Fruit fly (Drosophila melanogaster) whole organism, embryonic: ENCODE measurements around the gene Oatp26F.
A peak's percentile ranks its signal among the peaks of the same experiment; 100 is the strongest.

Experiments used
- Aef1 ChIP-seq: fragments of 200-800 bp; sonication (Bioruptor generic); IDR thresholded peaks from 3 replicates; pipeline ENCODE4 v1.3.6; 2022; ENCODE audit warnings: missing biosample characterization, missing genetic modification characterization
- Antp ChIP-seq: fragments of 200-800 bp; sonication (Bioruptor generic); optimal IDR thresholded peaks from 3 replicates; lab custom pipeline; 2016; ENCODE audit warnings: missing biosample characterization, missing genetic modification characterization
- BtbVII ChIP-seq: fragments of 200-800 bp; sonication (Bioruptor generic); optimal IDR thresholded peaks from 3 replicates; lab custom pipeline; 2017; ENCODE audit warnings: missing biosample characterization, mild to moderate bottlenecking, missing genetic modification characterization
- CG10209 ChIP-seq: fragments of 200-800 bp; sonication (Bioruptor generic); optimal IDR thresholded peaks from 3 replicates; lab custom pipeline; 2017; ENCODE audit warnings: missing biosample characterization, mild to moderate bottlenecking, missing genetic modification characterization, missing genetic modification reagents
- CG10462 ChIP-seq: fragments of 200-800 bp; sonication (Bioruptor generic); optimal IDR thresholded peaks from 2 replicates; lab custom pipeline; 2016; ENCODE audit warnings: missing biosample characterization, missing genetic modification characterization
- CG11560 ChIP-seq: fragments of 200-800 bp; sonication (Bioruptor generic); IDR thresholded peaks from 3 replicates; pipeline ENCODE4 v1.3.6; 2022; ENCODE audit warnings: missing biosample characterization, missing genetic modification characterization
- CG12219 ChIP-seq: fragments of 200-800 bp; sonication (Bioruptor generic); optimal IDR thresholded peaks from 3 replicates; lab custom pipeline; 2018; ENCODE audit warnings: missing biosample characterization, mild to moderate bottlenecking, missing genetic modification characterization
- CG13894 ChIP-seq: fragments of 200-800 bp; sonication (Bioruptor generic); optimal IDR thresholded peaks from 3 replicates; lab custom pipeline; 2018; ENCODE audit warnings: missing biosample characterization, mild to moderate bottlenecking, missing genetic modification characterization, moderate library complexity
- CG1529 ChIP-seq: fragments of 200-800 bp; sonication (Bioruptor generic); optimal IDR thresholded peaks from 3 replicates; lab custom pipeline; 2018; ENCODE audit warnings: missing biosample characterization, missing genetic modification characterization
- CG15696 ChIP-seq: fragments of 200-800 bp; sonication (Bioruptor generic); optimal IDR thresholded peaks from 2 replicates; lab custom pipeline; 2019; ENCODE audit warnings: missing biosample characterization, mild to moderate bottlenecking, missing genetic modification characterization, moderate library complexity
- CG17385 ChIP-seq: fragments of 200-800 bp; sonication (Bioruptor generic); optimal IDR thresholded peaks from 3 replicates; lab custom pipeline; 2018; ENCODE audit warnings: missing biosample characterization, mild to moderate bottlenecking, missing genetic modification characterization
- CG1792 ChIP-seq: fragments of 200-800 bp; sonication (Bioruptor generic); optimal IDR thresholded peaks from 2 replicates; lab custom pipeline; 2016; ENCODE audit warnings: missing biosample characterization, missing genetic modification characterization
- CG3065 ChIP-seq: fragments of 200-800 bp; sonication (Bioruptor generic); optimal IDR thresholded peaks from 2 replicates; lab custom pipeline; 2016; ENCODE audit warnings: missing biosample characterization, missing genetic modification characterization
- CG31441 ChIP-seq: fragments of 200-800 bp; sonication (Bioruptor generic); IDR thresholded peaks from 2 replicates; pipeline ENCODE4 v1.3.6; 2022; ENCODE audit warnings: missing biosample characterization, missing genetic modification characterization
- CG32772 ChIP-seq: fragments of 200-800 bp; sonication (Bioruptor generic); IDR thresholded peaks from 2 replicates; pipeline ENCODE4 v1.3.6; 2022; ENCODE audit warnings: missing biosample characterization, missing genetic modification characterization
- CG42726 ChIP-seq: fragments of 200-800 bp; sonication (Bioruptor generic); IDR thresholded peaks from 2 replicates; pipeline ENCODE4 v1.3.6; 2022; ENCODE audit warnings: missing biosample characterization, missing genetic modification characterization; ENCODE audit not compliant: partially characterized antibody
- CG5180 ChIP-seq: fragments of 200-800 bp; sonication (Bioruptor generic); optimal IDR thresholded peaks from 3 replicates; lab custom pipeline; 2017; ENCODE audit warnings: missing biosample characterization, missing genetic modification characterization, mild to moderate bottlenecking, moderate library complexity, missing genetic modification reagents
- CG5953 ChIP-seq: fragments of 200-800 bp; sonication (Bioruptor generic); IDR thresholded peaks from 2 replicates; pipeline ENCODE4 v1.3.6; 2022; ENCODE audit warnings: missing biosample characterization, missing genetic modification characterization
- CG8089 ChIP-seq: fragments of 200-800 bp; sonication (Bioruptor generic); optimal IDR thresholded peaks from 3 replicates; lab custom pipeline; 2016; ENCODE audit warnings: missing biosample characterization, missing genetic modification characterization
- Dfd ChIP-seq, 2 experiments: fragments of >200 bp; optimal IDR thresholded peaks; 2 replicates each; lab custom pipeline; 2017; ENCODE audit warnings: missing biosample characterization in 2 of 2, missing genetic modification characterization in 2 of 2
- Dip3 ChIP-seq: fragments of 200-800 bp; sonication (Bioruptor generic); optimal IDR thresholded peaks from 3 replicates; lab custom pipeline; 2016; ENCODE audit warnings: missing biosample characterization, missing genetic modification characterization
- Doc3 ChIP-seq: fragments of 200-800 bp; sonication (Bioruptor generic); IDR thresholded peaks from 3 replicates; pipeline ENCODE4 v1.3.6; 2022; ENCODE audit warnings: missing biosample characterization, missing genetic modification characterization; ENCODE audit not compliant: partially characterized antibody
- H2.0 ChIP-seq: fragments of 200-800 bp; sonication (Bioruptor generic); IDR thresholded peaks from 2 replicates; pipeline ENCODE4 v1.3.6; 2022; ENCODE audit warnings: missing biosample characterization, missing genetic modification characterization
- HmgD ChIP-seq: fragments of 200-800 bp; sonication (Bioruptor generic); optimal IDR thresholded peaks from 3 replicates; lab custom pipeline; 2016; ENCODE audit warnings: missing biosample characterization, missing genetic modification characterization
- Hsf ChIP-seq: fragments of 200-800 bp; sonication (Bioruptor generic); optimal IDR thresholded peaks from 3 replicates; lab custom pipeline; 2016; ENCODE audit warnings: missing biosample characterization, missing genetic modification characterization
- Lhr ChIP-seq: fragments of 200-800 bp; sonication (Bioruptor generic); optimal IDR thresholded peaks from 3 replicates; lab custom pipeline; 2017; ENCODE audit warnings: mild to moderate bottlenecking, missing biosample characterization, missing genetic modification reagents, missing genetic modification characterization
- Optix ChIP-seq: fragments of 200-800 bp; sonication (Bioruptor generic); IDR thresholded peaks from 3 replicates; pipeline ENCODE4 v1.3.6; 2022; ENCODE audit warnings: missing biosample characterization, missing genetic modification characterization
- Pdp1 ChIP-seq, 2 experiments: fragments of 200-800 bp; sonication (Bioruptor generic); optimal IDR thresholded peaks; 3 replicates each; lab custom pipeline; 2016; ENCODE audit warnings: missing biosample characterization in 2 of 2, missing genetic modification characterization in 2 of 2, mild to moderate bottlenecking in 1 of 2, moderate library complexity in 1 of 2
- Rx ChIP-seq: fragments of 200-800 bp; sonication (Bioruptor generic); IDR thresholded peaks from 2 replicates; pipeline ENCODE4 v1.3.6; 2022; ENCODE audit warnings: missing biosample characterization, missing genetic modification characterization
- Scr ChIP-seq: fragments of 200-800 bp; sonication (Bioruptor generic); IDR thresholded peaks from 2 replicates; pipeline ENCODE4 v1.3.6; 2022; ENCODE audit warnings: missing biosample characterization, missing genetic modification characterization; ENCODE audit not compliant: partially characterized antibody
- fd96Cb ChIP-seq: fragments of 200-800 bp; sonication (Bioruptor generic); optimal IDR thresholded peaks from 2 replicates; lab custom pipeline; 2018; ENCODE audit warnings: missing biosample characterization, mild to moderate bottlenecking, missing genetic modification characterization, moderate library complexity
- gfzf ChIP-seq: fragments of 200-800 bp; sonication (Bioruptor generic); optimal IDR thresholded peaks from 2 replicates; lab custom pipeline; 2016; ENCODE audit warnings: missing biosample characterization, mild to moderate bottlenecking, missing genetic modification characterization, moderate library complexity
- hb ChIP-seq: fragments of 200-800 bp; sonication (Bioruptor generic); IDR thresholded peaks from 3 replicates; pipeline ENCODE4 v1.3.6; 2022; ENCODE audit warnings: missing biosample characterization, missing genetic modification characterization; ENCODE audit not compliant: partially characterized antibody
- kah ChIP-seq: fragments of 200-800 bp; sonication (Bioruptor generic); optimal IDR thresholded peaks from 2 replicates; lab custom pipeline; 2018; ENCODE audit warnings: missing biosample characterization, mild to moderate bottlenecking, missing genetic modification characterization
- kay ChIP-seq: fragments of 200-800 bp; sonication (Bioruptor generic); optimal IDR thresholded peaks from 2 replicates; lab custom pipeline; 2016; ENCODE audit warnings: missing biosample characterization, missing genetic modification characterization
- klu ChIP-seq: fragments of 200-800 bp; sonication (Bioruptor generic); IDR thresholded peaks from 2 replicates; pipeline ENCODE4 v1.3.6; 2022; ENCODE audit warnings: missing biosample characterization, missing genetic modification characterization
- lov ChIP-seq, 2 experiments: fragments of 200-800 bp in 1 of 2; fragments of >200 bp in 1 of 2; sonication (Bioruptor generic) in 1 of 2; IDR thresholded peaks in 1 of 2; optimal IDR thresholded peaks in 1 of 2; 2 replicates in 1 of 2; 3 replicates in 1 of 2; pipeline versions ENCODE4 v1.3.6 to Lab custom; 2017 to 2022; ENCODE audit warnings: missing biosample characterization in 1 of 2, missing genetic modification characterization in 1 of 2
- nau ChIP-seq: fragments of 200-800 bp; sonication (Bioruptor generic); optimal IDR thresholded peaks from 3 replicates; lab custom pipeline; 2017; ENCODE audit warnings: missing biosample characterization, mild to moderate bottlenecking, missing genetic modification characterization, missing genetic modification reagents
- nerfin-1 ChIP-seq: fragments of 200-800 bp; sonication (Bioruptor generic); optimal IDR thresholded peaks from 3 replicates; lab custom pipeline; 2019; ENCODE audit warnings: missing biosample characterization, mild to moderate bottlenecking, missing genetic modification characterization, moderate library complexity
- nom ChIP-seq: fragments of 200-800 bp; sonication (Bioruptor generic); optimal IDR thresholded peaks from 2 replicates; lab custom pipeline; 2017; ENCODE audit warnings: missing biosample characterization, missing genetic modification characterization, mild to moderate bottlenecking, moderate library complexity, missing genetic modification reagents
- oc ChIP-seq: fragments of 200-800 bp; sonication (Bioruptor generic); optimal IDR thresholded peaks from 2 replicates; lab custom pipeline; 2018; ENCODE audit warnings: missing biosample characterization, mild to moderate bottlenecking, missing genetic modification characterization, moderate library complexity
- peb ChIP-seq: fragments of 200-800 bp; sonication (Bioruptor generic); IDR thresholded peaks from 2 replicates; pipeline ENCODE4 v1.3.6; 2022; ENCODE audit warnings: missing biosample characterization, missing genetic modification characterization
- ro ChIP-seq: fragments of 200-800 bp; sonication (Bioruptor generic); IDR thresholded peaks from 2 replicates; pipeline ENCODE4 v1.3.6; 2022; ENCODE audit warnings: missing biosample characterization, missing genetic modification characterization
- sisA ChIP-seq: fragments of 200-800 bp; sonication (Bioruptor generic); IDR thresholded peaks from 2 replicates; pipeline ENCODE4 v1.3.6; 2022; ENCODE audit warnings: missing biosample characterization, missing genetic modification characterization
- sqz ChIP-seq: fragments of 200-800 bp; sonication (Bioruptor generic); optimal IDR thresholded peaks from 3 replicates; lab custom pipeline; 2018; ENCODE audit warnings: missing biosample characterization, mild to moderate bottlenecking, missing genetic modification characterization
- tap ChIP-seq: fragments of 200-800 bp; optimal IDR thresholded peaks from 3 replicates; lab custom pipeline; 2019; ENCODE audit warnings: missing biosample characterization, mild to moderate bottlenecking, missing genetic modification characterization, moderate library complexity
- trh ChIP-seq: fragments of 200-800 bp; sonication (Bioruptor generic); optimal IDR thresholded peaks from 2 replicates; lab custom pipeline; 2016; ENCODE audit warnings: missing biosample characterization, missing genetic modification characterization
- wek ChIP-seq: fragments of 200-800 bp; sonication (Bioruptor generic); optimal IDR thresholded peaks from 3 replicates; lab custom pipeline; 2018; ENCODE audit warnings: missing biosample characterization, mild to moderate bottlenecking, missing genetic modification characterization, moderate library complexity
- zfh2 ChIP-seq: fragments of 200-800 bp; sonication (Bioruptor generic); optimal IDR thresholded peaks from 2 replicates; lab custom pipeline; 2016; ENCODE audit warnings: missing biosample characterization, missing genetic modification characterization

Gene Oatp26F

dm6 chr2L:6647103-6647711 is 15.0 kb upstream of the Oatp26F start (continued):
- TF ChIP-seq CG8089 (GFP tag; lab: Kevin White, UChicago) (peak; percentile 98), Rx (peak; percentile 96), CG5953 (GFP tag; lab: Robert Waterston, UW) (peak; percentile 98), CG13894 (peak; percentile 90), hb (peak; percentile 68; the same call in 2 of the 3 replicates), sisA (GFP tag; lab: Robert Waterston, UW) (peak; percentile 97), kah (GFP tag; lab: Kevin White, UChicago) (peak; percentile 96), zfh2 (GFP tag; lab: Kevin White, UChicago) (peak; percentile 94), nerfin-1 (peak; percentile 97), tap (tag; lab: Kevin White, UChicago) (peak; percentile 99), CG15696 (peak; percentile 95), CG32772 (GFP tag; lab: Robert Waterston, UW) (peak; percentile 97), Optix (peak; percentile 97), CG5180 (GFP tag; lab: Kevin White, UChicago) (peak; percentile 92), CG10209 (GFP tag; lab: Kevin White, UChicago) (peak; percentile 98), oc (peak; percentile 99), trh (GFP tag; lab: Kevin White, UChicago) (peak; percentile 95), Dip3 (GFP tag; lab: Kevin White, UChicago) (peak; percentile 96), sqz (peak; percentile 99), Antp (GFP tag; lab: Kevin White, UChicago) (peak; percentile 98), fd96Cb (tag; lab: Kevin White, UChicago) (peak; percentile 98), CG42726 (GFP tag; lab: Robert Waterston, UW) (no peak), Hsf (GFP tag; lab: Kevin White, UChicago) (peak; percentile 99), CG1792 (GFP tag; lab: Kevin White, UChicago) (peak; percentile 95), Aef1 (GFP tag; lab: Robert Waterston, UW) (peak; percentile 96), CG11560 (tag; lab: Robert Waterston, UW) (peak; percentile 84; the same call in 2 of the 3 replicates), ro (GFP tag; lab: Robert Waterston, UW) (peak; percentile 90), Dfd (GFP tag; optimal IDR thresholded peaks at IDR 0.05; lab: Kevin White, UChicago) (no peak), gfzf (GFP tag; lab: Kevin White, UChicago) (peak; percentile 23), nom (GFP tag; lab: Kevin White, UChicago) (peak; percentile 84), CG3065 (GFP tag; lab: Kevin White, UChicago) (peak; percentile 97), H2.0 (GFP tag; lab: Robert Waterston, UW) (peak; percentile 97), wek (peak; percentile 96), Pdp1 (GFP tag; optimal IDR thresholded peaks at IDR 0.05; lab: Kevin White, UChicago) (peak; percentile 97), CG17385 (peak; percentile 96), BtbVII (GFP tag; lab: Kevin White, UChicago) (peak; percentile 98), CG1529 (peak; percentile 99), CG31441 (GFP tag; lab: Robert Waterston, UW) (peak; percentile 99), CG12219 (GFP tag; lab: Kevin White, UChicago) (peak; percentile 99), Lhr (GFP tag; lab: Kevin White, UChicago) (peak; percentile 95), kay (GFP tag; lab: Kevin White, UChicago) (peak; percentile 96), klu (peak; percentile 91), lov (optimal IDR thresholded peaks at IDR 0.05; lab: Kevin White, UChicago) (no peak), lov (GFP tag; IDR thresholded peaks at IDR 0.05; lab: Robert Waterston, UW) (peak; percentile 95), Scr (peak; percentile 46; the same call in 1 of the 2 replicates), CG10462 (GFP tag; lab: Kevin White, UChicago) (peak; percentile 98), nau (peak; percentile 98), Doc3 (GFP tag; lab: Robert Waterston, UW) (no peak), HmgD (GFP tag; lab: Kevin White, UChicago) (peak; percentile 96), peb (GFP tag; lab: Robert Waterston, UW) (peak; percentile 94)
